Fruit fly (Drosophila melanogaster) whole organism: ENCODE measurements around the gene CG3106.

ENCODE experiments used
- pan ChIP-seq: fragments of >200 bp; optimal IDR thresholded peaks from 2 replicates; lab custom pipeline; 2017
- psq ChIP-seq: fragments of >200 bp; optimal IDR thresholded peaks from 2 replicates; lab custom pipeline; 2017

DNA sequence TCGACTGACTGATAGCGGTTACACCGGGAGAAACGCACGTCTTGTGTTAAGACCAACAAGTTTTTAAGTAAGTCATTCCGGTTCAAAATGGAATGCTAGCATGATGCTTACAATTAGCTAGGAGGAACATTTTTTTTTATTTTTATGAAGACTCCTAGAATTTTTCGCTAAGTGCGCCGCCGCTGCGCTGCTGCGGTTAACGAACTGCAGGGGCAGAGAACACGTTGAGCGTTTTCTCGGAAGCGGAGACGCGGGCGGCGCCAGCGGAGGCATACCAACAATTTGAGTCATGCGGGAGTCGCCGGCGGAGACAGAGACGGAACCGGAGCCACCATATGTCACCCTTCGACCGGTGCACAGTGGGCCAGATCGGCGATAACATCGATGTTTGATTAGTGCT, 16.7 kb downstream of the CG3106 start:
- TF ChIP-seq psq: no peak
- TF ChIP-seq pan: no peak
